Worm (Caenorhabditis elegans): Measurements from ENCODE around the gene faah-3.

Gene faah-3

ce11 chrIV:945601-946000 lies at the start of gene faah-3:
Gene faah-3 (minus strand): TSS chrIV:945653.
- TF ChIP-seq pqm-1 (tag; optimal IDR thresholded peaks at IDR 0.05) (peak; percentile 74), Y5F2A.4 (GFP tag; optimal IDR thresholded peaks at IDR 0.05) (no peak), zip-11 (GFP tag; IDR thresholded peaks at IDR 0.05) (no peak), hlh-11 (tag; optimal IDR thresholded peaks at IDR 0.05) (peak; percentile 1), ZK337.2 (GFP tag; IDR thresholded peaks at IDR 0.05) (no peak), ztf-11 (tag; optimal IDR thresholded peaks at IDR 0.05) (no peak), hlh-30 (tag; optimal IDR thresholded peaks at IDR 0.05; ENCODE audit: insufficient read depth) (no peak), nhr-28 (tag; optimal IDR thresholded peaks at IDR 0.05) (peak; percentile 70), dmd-6 (GFP tag; IDR thresholded peaks at IDR 0.05) (peak; percentile 34; the same call in 1 of the 2 replicates), fkh-10 (GFP tag; optimal IDR thresholded peaks at IDR 0.05) (no peak), nhr-77 (tag; optimal IDR thresholded peaks at IDR 0.05) (peak; percentile 2), ctbp-1 (GFP tag; IDR thresholded peaks at IDR 0.05) (no peak), php-3 (GFP tag; IDR thresholded peaks at IDR 0.05) (peak; percentile 76), nhr-42 (GFP tag; IDR thresholded peaks at IDR 0.05) (no peak), daf-16 (GFP tag; optimal IDR thresholded peaks at IDR 0.05) (no peak), daf-16 (tag; optimal IDR thresholded peaks at IDR 0.05) (peak; percentile 54), dve-1 (tag; optimal IDR thresholded peaks at IDR 0.05; ENCODE audit: insufficient read depth) (peak; percentile 48), aha-1 (tag) (no peak), daf-8 (GFP tag; IDR thresholded peaks at IDR 0.05) (no peak), mdt-29 (GFP tag; IDR thresholded peaks at IDR 0.05) (no peak)

ce11 chrIV:991647-992400 lies 46.4 kb upstream of the faah-3 start, which contains the start of gene lep-2:
Gene lep-2 (plus strand): TSS chrIV:992283.
- TF ChIP-seq lsy-2 (tag; optimal IDR thresholded peaks at IDR 0.05) (peak in 1 of 2 experiments; percentile 30), nhr-42 (GFP tag; IDR thresholded peaks at IDR 0.05) (no peak), rbr-2 (tag; optimal IDR thresholded peaks at IDR 0.05) (peak; percentile 2), dpl-1 (GFP tag; optimal IDR thresholded peaks at IDR 0.05) (peak; percentile 86), saeg-2 (GFP tag; IDR thresholded peaks at IDR 0.05) (no peak), Y105C5A.15 (GFP tag; IDR thresholded peaks at IDR 0.05) (0 out of 2 replicates have a peak, but pooled peaks have one; percentile 1), madf-5 (GFP tag; IDR thresholded peaks at IDR 0.05) (no peak), ceh-28 (tag; optimal IDR thresholded peaks at IDR 0.05) (peak; percentile 87), hmg-1.1 (GFP tag; IDR thresholded peaks at IDR 0.05) (0 out of 2 replicates have a peak, but pooled peaks have one; percentile 26), lin-38 (GFP tag; IDR thresholded peaks at IDR 0.05) (peak; percentile 97), pqm-1 (tag; optimal IDR thresholded peaks at IDR 0.05) (no peak)

- TF ChIP-seq F44E2.7 (GFP tag; IDR thresholded peaks at IDR 0.05) (0 out of 2 replicates have a peak, but pooled peaks have one; percentile 75), snpc-1.2 (GFP tag; IDR thresholded peaks at IDR 0.05) (peak; percentile 74), nhr-6 (tag; optimal IDR thresholded peaks at IDR 0.05) (no peak), spr-3 (GFP tag; optimal IDR thresholded peaks at IDR 0.05) (peak; percentile 43), lsy-2 (tag; optimal IDR thresholded peaks at IDR 0.05) (peak in 1 of 2 experiments; percentile 20), F10B5.3 (tag; optimal IDR thresholded peaks at IDR 0.05) (peak; percentile 37), lin-13 (GFP tag; optimal IDR thresholded peaks at IDR 0.05) (peak; percentile 41), dve-1 (tag; optimal IDR thresholded peaks at IDR 0.05; ENCODE audit: insufficient read depth) (peak; percentile 35), lim-7 (GFP tag; IDR thresholded peaks at IDR 0.05) (0 out of 2 replicates have a peak, but pooled peaks have one; percentile 69), pha-4 (GFP tag; IDR thresholded peaks at IDR 0.05) (0 out of 2 replicates have a peak, but pooled peaks have one; percentile 45), pha-4 (tag; optimal IDR thresholded peaks at IDR 0.05) (no peak), hlh-11 (tag; optimal IDR thresholded peaks at IDR 0.05) (peak; percentile 29), T26A8.4 (GFP tag; IDR thresholded peaks at IDR 0.05) (peak; percentile 85), php-3 (GFP tag; IDR thresholded peaks at IDR 0.05) (no peak; the same call in 1 of the 2 replicates), egl-43 (GFP tag; IDR thresholded peaks at IDR 0.05) (peak; percentile 71; the same call in 1 of the 2 replicates), F49E8.2 (tag; optimal IDR thresholded peaks at IDR 0.05; ENCODE audit: borderline replicate concordance) (peak; percentile 94), snpc-4 (tag; optimal IDR thresholded peaks at IDR 0.05) (peak; percentile 79), dmd-6 (GFP tag; IDR thresholded peaks at IDR 0.05) (no peak), ceh-28 (tag; optimal IDR thresholded peaks at IDR 0.05) (no peak), duxl-1 (tag; optimal IDR thresholded peaks at IDR 0.05; ENCODE audit: poor library complexity) (peak; percentile 27), ama-1 (optimal IDR thresholded peaks at IDR 0.05) (peak; percentile 95), ctbp-1 (GFP tag; IDR thresholded peaks at IDR 0.05) (peak; percentile 41; the same call in 1 of the 2 replicates), F26F4.8 (GFP tag; conservative IDR thresholded peaks at IDR 0.05) (peak; percentile 71; the same call in 1 of the 2 replicates), ZK337.2 (GFP tag; IDR thresholded peaks at IDR 0.05) (no peak), hif-1 (tag; optimal IDR thresholded peaks at IDR 0.05) (no peak)
Measured at ce11 chrIV:991181-991642, 45.8 kb upstream of the faah-3 start.

Measured in whole organism, L4 larva.